Worm (Caenorhabditis elegans): Measurements from ENCODE around the gene dpy-18.

Gene dpy-18

ce11 chrIII:11377880-11378279 is at the start of gene dpy-18:
Gene dpy-18, minus strand, starts transcription at chrIII:11377980.
- no peak for TF ChIP-seq mep-1 (tag; optimal IDR thresholded peaks at IDR 0.05)
- TF ChIP-seq nhr-19 (GFP tag; conservative IDR thresholded peaks at IDR 0.05): no peak
- no peak for TF ChIP-seq ceh-8 (GFP tag; optimal IDR thresholded peaks at IDR 0.05)
- TF ChIP-seq ceh-82 (tag; optimal IDR thresholded peaks at IDR 0.05): no peak
- no peak for TF ChIP-seq nhr-90 (tag; optimal IDR thresholded peaks at IDR 0.05; ENCODE audit: poor library complexity)
- no peak for TF ChIP-seq irx-1 (tag; optimal IDR thresholded peaks at IDR 0.05)
- no peak for TF ChIP-seq xbp-1 (tag; optimal IDR thresholded peaks at IDR 0.05)
- no peak for TF ChIP-seq nhr-77 (tag; optimal IDR thresholded peaks at IDR 0.05)
- TF ChIP-seq nhr-71 (tag; optimal IDR thresholded peaks at IDR 0.05): no peak
- no peak for TF ChIP-seq aly-2 (tag; optimal IDR thresholded peaks at IDR 0.05)
- TF ChIP-seq egl-13 (tag; optimal IDR thresholded peaks at IDR 0.05): no peak
- no peak for TF ChIP-seq egl-27 (tag; optimal IDR thresholded peaks at IDR 0.05)
- no peak for TF ChIP-seq nhr-20 (tag; optimal IDR thresholded peaks at IDR 0.05)
- TF ChIP-seq lin-14 (GFP tag; optimal IDR thresholded peaks at IDR 0.05): no peak
- no peak for TF ChIP-seq tbx-2 (tag; optimal IDR thresholded peaks at IDR 0.05)
- TF ChIP-seq nhr-47 (tag; optimal IDR thresholded peaks at IDR 0.05): no peak
- no peak for TF ChIP-seq unc-30 (tag; optimal IDR thresholded peaks at IDR 0.05)

ce11 chrIII:11426906-11427305 is 49.1 kb upstream of the dpy-18 start, which contains the start of gene idpc-1:
Gene idpc-1, plus strand, starts transcription at chrIII:11427206.
- TF ChIP-seq nhr-47 (tag; optimal IDR thresholded peaks at IDR 0.05): no peak

ce11 chrIII:11424815-11425214 is 47.0 kb upstream of the dpy-18 start:
- TF ChIP-seq nhr-77 (tag; optimal IDR thresholded peaks at IDR 0.05): no peak
- TF ChIP-seq C04F5.9 (tag; optimal IDR thresholded peaks at IDR 0.05): no peak
- TF ChIP-seq nhr-11 (tag; optimal IDR thresholded peaks at IDR 0.05): no peak
- TF ChIP-seq nhr-76 (tag; optimal IDR thresholded peaks at IDR 0.05): no peak
- TF ChIP-seq ama-1 (optimal IDR thresholded peaks at IDR 0.05): no peak
- no peak for TF ChIP-seq dpl-1 (GFP tag; optimal IDR thresholded peaks at IDR 0.05)
- no peak for TF ChIP-seq hlh-4 (tag; optimal IDR thresholded peaks at IDR 0.05)
- no peak for TF ChIP-seq lir-3 (tag; optimal IDR thresholded peaks at IDR 0.05; ENCODE audit: poor library complexity)
- TF ChIP-seq C16A3.4 (tag; optimal IDR thresholded peaks at IDR 0.05): no peak
- no peak for TF ChIP-seq nhr-12 (tag; optimal IDR thresholded peaks at IDR 0.05)
- TF ChIP-seq mdl-1 (tag; optimal IDR thresholded peaks at IDR 0.05): no peak
- no peak for TF ChIP-seq ceh-82 (tag; optimal IDR thresholded peaks at IDR 0.05)
- no peak for TF ChIP-seq lin-15B (tag; optimal IDR thresholded peaks at IDR 0.05)
- no peak for TF ChIP-seq tlp-1 (tag; optimal IDR thresholded peaks at IDR 0.05)
- TF ChIP-seq unc-30 (tag; optimal IDR thresholded peaks at IDR 0.05): no peak
- TF ChIP-seq mef-2 (tag; optimal IDR thresholded peaks at IDR 0.05): no peak
- TF ChIP-seq sox-4 (tag; optimal IDR thresholded peaks at IDR 0.05): no peak
- TF ChIP-seq lin-39 (tag; optimal IDR thresholded peaks at IDR 0.05): no peak
- TF ChIP-seq unc-130 (tag; optimal IDR thresholded peaks at IDR 0.05): no peak

- TF ChIP-seq lin-35 (GFP tag; optimal IDR thresholded peaks at IDR 0.05) (no peak), ceh-90 (tag; optimal IDR thresholded peaks at IDR 0.05) (no peak), vab-15 (tag; optimal IDR thresholded peaks at IDR 0.05) (no peak), nhr-28 (tag; optimal IDR thresholded peaks at IDR 0.05) (no peak), C04F5.9 (tag; optimal IDR thresholded peaks at IDR 0.05) (no peak), mab-9 (GFP tag; IDR thresholded peaks at IDR 0.05) (no peak), mep-1 (tag; optimal IDR thresholded peaks at IDR 0.05) (no peak), jun-1 (tag; optimal IDR thresholded peaks at IDR 0.05) (no peak), fkh-8 (tag; optimal IDR thresholded peaks at IDR 0.05) (no peak), nhr-19 (GFP tag; conservative IDR thresholded peaks at IDR 0.05) (no peak), mef-2 (tag; optimal IDR thresholded peaks at IDR 0.05) (no peak), lin-14 (GFP tag; optimal IDR thresholded peaks at IDR 0.05) (no peak), tbx-2 (tag; optimal IDR thresholded peaks at IDR 0.05) (no peak), efl-3 (GFP tag; optimal IDR thresholded peaks at IDR 0.05) (no peak), ceh-8 (GFP tag; optimal IDR thresholded peaks at IDR 0.05) (no peak), tlp-1 (tag; optimal IDR thresholded peaks at IDR 0.05) (no peak)
Observed at ce11 chrIII:11419551-11419950, 41.8 kb upstream of the dpy-18 start.

Measured in whole organism, L1 larva.